Worm (Caenorhabditis elegans): ENCODE data around the gene R09H3.2.

R09H3.2 gene

ce11 chrX:1627013-1627412 is 37.8 kb downstream of the R09H3.2 start (continued):
- peak; percentile 87 for TF ChIP-seq lir-1 (GFP tag; conservative IDR thresholded peaks at IDR 0.05)
- TF ChIP-seq snpc-4 (GFP tag; optimal IDR thresholded peaks at IDR 0.05) = peak; percentile 10
- TF ChIP-seq snpc-4 (tag; optimal IDR thresholded peaks at IDR 0.05) = peak; percentile 51 to 79 (median 74)
- peak; percentile 47 for TF ChIP-seq nhr-179 (tag; optimal IDR thresholded peaks at IDR 0.05)
- TF ChIP-seq C06A6.2 (GFP tag; conservative IDR thresholded peaks at IDR 0.05) = peak; percentile 93
- no peak for TF ChIP-seq F49E8.2 (tag; optimal IDR thresholded peaks at IDR 0.05; ENCODE audit: insufficient read depth)
- TF ChIP-seq ztf-3 (GFP tag; optimal IDR thresholded peaks at IDR 0.05) = peak; percentile 89
- peak; percentile 89 for TF ChIP-seq nhr-80 (tag; optimal IDR thresholded peaks at IDR 0.05)
- peak; percentile 91 for TF ChIP-seq egl-44 (GFP tag; IDR thresholded peaks at IDR 0.05)
- peak; percentile 93 for TF ChIP-seq hmg-20 (GFP tag; IDR thresholded peaks at IDR 0.05)
- peak; percentile 96 for TF ChIP-seq rcor-1 (GFP tag; IDR thresholded peaks at IDR 0.05)
- TF ChIP-seq repo-1 (tag; optimal IDR thresholded peaks at IDR 0.05) = peak; percentile 98
- TF ChIP-seq ZK185.1 (tag; optimal IDR thresholded peaks at IDR 0.05; ENCODE audit: poor library complexity, severe bottlenecking) = peak; percentile 98
- TF ChIP-seq F10E7.11 (tag; optimal IDR thresholded peaks at IDR 0.05) = peak; percentile 96
- TF ChIP-seq K12H6.12 (tag; optimal IDR thresholded peaks at IDR 0.05) = peak; percentile 96
- TF ChIP-seq lin-35 (GFP tag; optimal IDR thresholded peaks at IDR 0.05) = peak in 2 of 3 experiments; percentile 75 to 98
- TF ChIP-seq madf-10 (tag; optimal IDR thresholded peaks at IDR 0.05) = peak; percentile 96
- TF ChIP-seq ztf-22 (GFP tag; optimal IDR thresholded peaks at IDR 0.05) = peak; percentile 76
- no peak for TF ChIP-seq lsl-1 (GFP tag; optimal IDR thresholded peaks at IDR 0.05)
- no peak for TF ChIP-seq ceh-79 (tag; optimal IDR thresholded peaks at IDR 0.05)
- peak; percentile 97 for TF ChIP-seq tlf-1 (GFP tag; optimal IDR thresholded peaks at IDR 0.05)
- no peak for TF ChIP-seq aptf-2 (GFP tag; conservative IDR thresholded peaks at IDR 0.05)
- no peak for TF ChIP-seq hlh-26 (GFP tag; conservative IDR thresholded peaks at IDR 0.05)
- peak; percentile 77 for TF ChIP-seq zfh-2 (GFP tag; conservative IDR thresholded peaks at IDR 0.05)
- TF ChIP-seq nhr-120 (GFP tag; IDR thresholded peaks at IDR 0.05) = 0 out of 2 replicates have a peak, but pooled peaks have one; percentile 86
- peak; percentile 88; the same call in 1 of the 2 replicates for TF ChIP-seq egl-18 (GFP tag; IDR thresholded peaks at IDR 0.05)
- peak; percentile 91; the same call in 1 of the 2 replicates for TF ChIP-seq lag-1 (GFP tag; IDR thresholded peaks at IDR 0.05)
- TF ChIP-seq madf-3 (GFP tag; IDR thresholded peaks at IDR 0.05) = peak; percentile 90
- TF ChIP-seq T07F8.4 (tag; optimal IDR thresholded peaks at IDR 0.05) = peak; percentile 89
- peak; percentile 58 for TF ChIP-seq mel-28 (tag; optimal IDR thresholded peaks at IDR 0.05; ENCODE audit: borderline replicate concordance)
- peak; percentile 17 for TF ChIP-seq mxl-1 (tag; optimal IDR thresholded peaks at IDR 0.05)
- TF ChIP-seq lin-54 (GFP tag; optimal IDR thresholded peaks at IDR 0.05) = peak; percentile 90
- TF ChIP-seq F55B11.4 (tag; optimal IDR thresholded peaks at IDR 0.05; ENCODE audit: borderline replicate concordance, insufficient read depth) = no peak
- TF ChIP-seq him-1 (tag; optimal IDR thresholded peaks at IDR 0.05) = no peak
- no peak for TF ChIP-seq ceh-58 (GFP tag; IDR thresholded peaks at IDR 0.05)
- no peak for TF ChIP-seq D2030.7 (GFP tag; IDR thresholded peaks at IDR 0.05)
- TF ChIP-seq let-607 (tag; optimal IDR thresholded peaks at IDR 0.05) = peak; percentile 71 to 88
- TF ChIP-seq lin-40 (tag; optimal IDR thresholded peaks at IDR 0.05) = peak; percentile 99
- TF ChIP-seq tbp1 (GFP tag; optimal IDR thresholded peaks at IDR 0.05) = peak; percentile 79
- no peak for TF ChIP-seq madf-6 (GFP tag; IDR thresholded peaks at IDR 0.05)
- TF ChIP-seq akir-1 (GFP tag; optimal IDR thresholded peaks at IDR 0.05) = peak; percentile 27
- TF ChIP-seq sea-2 (GFP tag; IDR thresholded peaks at IDR 0.05) = no peak
- TF ChIP-seq bed-1 (GFP tag; IDR thresholded peaks at IDR 0.05) = no peak
- TF ChIP-seq ceh-27 (GFP tag; optimal IDR thresholded peaks at IDR 0.05) = peak; percentile 98
- TF ChIP-seq ama-1 (optimal IDR thresholded peaks at IDR 0.05) = no peak
- peak in 1 of 2 experiments; percentile 78 for TF ChIP-seq ama-1 (GFP tag; optimal IDR thresholded peaks at IDR 0.05)
- peak; percentile 35 for TF ChIP-seq F57C9.4 (tag; optimal IDR thresholded peaks at IDR 0.05)
- 0 out of 2 replicates have a peak, but pooled peaks have one; percentile 51 for TF ChIP-seq F37B4.10 (GFP tag; IDR thresholded peaks at IDR 0.05)
- peak; percentile 99 for TF ChIP-seq K11D2.4 (GFP tag; IDR thresholded peaks at IDR 0.05)
